Worm (Caenorhabditis elegans): ENCODE measurements around the gene dlat-1.

The dlat-1 gene

DNA sequence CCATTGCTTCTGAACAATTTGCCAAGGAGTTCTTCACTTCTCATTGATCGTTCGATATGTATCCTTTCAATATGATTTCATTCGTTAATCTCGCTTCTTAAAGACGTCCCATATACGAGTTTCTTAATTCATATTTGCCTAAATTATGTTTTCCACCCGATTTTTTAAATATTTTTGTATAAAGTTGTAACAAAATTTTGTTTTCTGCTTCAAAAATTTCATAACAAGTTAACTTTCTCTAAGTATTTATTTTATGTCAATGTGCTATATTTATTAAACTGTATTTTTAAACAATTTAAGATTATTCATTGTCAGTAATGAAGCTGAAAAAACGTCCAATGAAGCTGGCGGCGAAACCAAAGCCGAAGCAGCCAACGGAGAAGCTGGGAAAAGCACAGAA lies 2.3 kb upstream of the dlat-1 start, which contains the start of gene F23B12.7:
F23B12.7 (plus strand) TSS at position 301 of the 400 bp plus-strand sequence.
- TF ChIP-seq elt-3 (tag; optimal IDR thresholded peaks at IDR 0.05) (no peak), fkh-2 (tag; optimal IDR thresholded peaks at IDR 0.05) (no peak), unc-62 (GFP tag; optimal IDR thresholded peaks at IDR 0.05) (no peak)

DNA sequence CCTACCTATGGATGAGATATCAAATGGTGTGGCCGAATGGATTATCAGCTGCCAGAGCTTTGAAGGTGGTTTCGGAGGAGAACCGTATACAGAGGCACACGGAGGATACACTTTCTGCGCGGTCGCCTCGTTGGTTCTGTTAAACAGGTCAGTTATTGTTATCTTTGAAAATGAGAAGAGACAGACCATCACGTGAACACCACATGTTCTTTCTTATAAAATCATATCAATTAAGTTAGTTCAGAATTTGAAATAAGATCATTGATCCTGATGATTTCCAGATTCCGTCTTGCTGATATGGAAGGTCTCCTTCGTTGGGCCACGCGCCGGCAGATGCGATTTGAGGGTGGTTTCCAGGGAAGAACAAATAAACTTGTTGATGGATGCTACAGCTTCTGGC lies 1.6 kb upstream of the dlat-1 start:
- no peak for TF ChIP-seq nhr-43 (tag; optimal IDR thresholded peaks at IDR 0.05; ENCODE audit: poor library complexity, severe bottlenecking)
- TF ChIP-seq sea-2 (GFP tag; optimal IDR thresholded peaks at IDR 0.05) = no peak
- TF ChIP-seq R02D3.7 (tag; optimal IDR thresholded peaks at IDR 0.05) = no peak
- TF ChIP-seq fkh-2 (tag; optimal IDR thresholded peaks at IDR 0.05) = no peak
- TF ChIP-seq unc-39 (tag; optimal IDR thresholded peaks at IDR 0.05) = no peak

DNA sequence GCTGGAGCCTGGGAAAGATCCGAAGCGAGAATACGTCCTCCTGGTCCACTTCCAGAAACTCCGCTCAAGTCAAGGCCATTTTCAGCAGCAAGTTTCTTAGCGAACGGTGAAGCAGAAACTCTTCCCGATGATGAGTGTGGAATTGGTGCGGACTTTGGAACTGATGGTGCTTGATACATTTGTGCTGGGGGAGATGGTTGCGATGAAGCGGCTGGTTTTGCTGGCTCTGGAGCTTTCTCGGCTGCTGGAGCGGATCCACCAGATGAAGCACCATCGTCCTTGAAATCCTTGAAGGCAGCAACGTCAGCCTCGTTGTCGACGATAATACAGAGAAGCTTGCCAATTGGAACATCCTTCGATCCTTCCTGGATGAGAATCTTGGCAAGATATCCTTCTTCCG lies 637 bp downstream of the dlat-1 start:
- TF ChIP-seq mdl-1 (tag; optimal IDR thresholded peaks at IDR 0.05) (no peak), mml-1 (tag; optimal IDR thresholded peaks at IDR 0.05) (no peak), fos-1 (tag; optimal IDR thresholded peaks at IDR 0.05) (no peak), ceh-16 (tag; optimal IDR thresholded peaks at IDR 0.05) (no peak), nhr-25 (tag; optimal IDR thresholded peaks at IDR 0.05) (no peak), elt-3 (tag; optimal IDR thresholded peaks at IDR 0.05) (no peak), nhr-23 (tag; optimal IDR thresholded peaks at IDR 0.05) (no peak), elt-1 (tag; optimal IDR thresholded peaks at IDR 0.05) (no peak), elt-2 (tag; optimal IDR thresholded peaks at IDR 0.05) (no peak), egl-27 (tag; optimal IDR thresholded peaks at IDR 0.05) (no peak), ZK546.5 (tag; optimal IDR thresholded peaks at IDR 0.05) (no peak)

DNA sequence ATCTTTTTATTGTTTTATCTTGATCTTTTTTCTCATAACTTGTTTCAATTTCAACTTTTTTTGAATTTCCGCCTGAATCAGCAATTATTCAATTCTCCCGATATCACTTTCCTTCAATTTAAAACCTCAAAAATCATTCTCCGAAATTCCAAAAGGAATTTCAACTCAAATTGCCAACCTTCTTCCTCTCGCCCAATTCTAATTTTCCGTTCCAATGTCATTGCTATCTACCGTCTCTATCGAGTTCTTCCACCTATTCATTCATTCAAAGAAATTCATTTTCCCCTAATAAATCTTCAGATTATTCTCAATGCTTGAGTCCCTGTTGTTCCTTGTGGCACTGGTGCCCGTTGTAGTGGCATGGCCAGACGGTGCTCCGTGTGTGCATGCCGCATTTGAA lies 6.2 kb downstream of the dlat-1 start, which contains the start of gene F23B12.4:
F23B12.4 (plus strand) TSS at position 301 of the 400 bp plus-strand sequence.
- TF ChIP-seq jun-1 (tag; optimal IDR thresholded peaks at IDR 0.05) = no peak
- TF ChIP-seq ztf-4 (tag; optimal IDR thresholded peaks at IDR 0.05) = no peak
- no peak for TF ChIP-seq pqm-1 (tag; optimal IDR thresholded peaks at IDR 0.05)
- no peak for TF ChIP-seq nhr-23 (tag; optimal IDR thresholded peaks at IDR 0.05)
- TF ChIP-seq nfya-1 (tag; optimal IDR thresholded peaks at IDR 0.05; ENCODE audit: insufficient read depth) = no peak
- TF ChIP-seq hmg-11 (tag; optimal IDR thresholded peaks at IDR 0.05) = no peak
- TF ChIP-seq ztf-11 (tag; optimal IDR thresholded peaks at IDR 0.05) = no peak
- TF ChIP-seq nhr-12 (tag; optimal IDR thresholded peaks at IDR 0.05) = no peak
- no peak for TF ChIP-seq ama-1 (optimal IDR thresholded peaks at IDR 0.05)

DNA sequence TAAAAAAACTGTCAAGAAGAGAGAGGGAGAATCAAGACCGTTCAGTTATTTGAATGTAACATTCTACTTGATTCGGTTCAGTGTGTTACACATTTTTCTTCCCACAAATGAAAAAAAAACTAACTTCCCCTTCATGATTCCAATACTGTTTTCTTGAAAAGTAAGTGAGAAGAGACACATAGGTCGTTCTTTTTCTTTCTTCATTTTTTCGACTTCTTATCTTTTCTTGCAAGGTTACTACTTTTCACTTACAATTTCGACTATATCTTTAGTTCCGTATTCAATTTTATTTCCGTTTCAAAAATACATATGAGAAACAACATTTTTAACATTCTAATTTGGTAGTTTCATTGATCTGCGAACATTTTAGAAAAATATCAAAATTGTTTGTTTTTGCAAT lies 7.9 kb downstream of the dlat-1 start:
- no peak for TF ChIP-seq jun-1 (tag; optimal IDR thresholded peaks at IDR 0.05)
- TF ChIP-seq eor-1 (tag; optimal IDR thresholded peaks at IDR 0.05) = no peak
- no peak for TF ChIP-seq mml-1 (tag; optimal IDR thresholded peaks at IDR 0.05)
- no peak for TF ChIP-seq snpc-4 (tag; optimal IDR thresholded peaks at IDR 0.05)
- TF ChIP-seq nhr-25 (tag; optimal IDR thresholded peaks at IDR 0.05) = peak; percentile 31
- no peak for TF ChIP-seq unc-62 (GFP tag; optimal IDR thresholded peaks at IDR 0.05)
- no peak for TF ChIP-seq elt-3 (tag; optimal IDR thresholded peaks at IDR 0.05)
- TF ChIP-seq aly-2 (tag; optimal IDR thresholded peaks at IDR 0.05) = no peak

DNA sequence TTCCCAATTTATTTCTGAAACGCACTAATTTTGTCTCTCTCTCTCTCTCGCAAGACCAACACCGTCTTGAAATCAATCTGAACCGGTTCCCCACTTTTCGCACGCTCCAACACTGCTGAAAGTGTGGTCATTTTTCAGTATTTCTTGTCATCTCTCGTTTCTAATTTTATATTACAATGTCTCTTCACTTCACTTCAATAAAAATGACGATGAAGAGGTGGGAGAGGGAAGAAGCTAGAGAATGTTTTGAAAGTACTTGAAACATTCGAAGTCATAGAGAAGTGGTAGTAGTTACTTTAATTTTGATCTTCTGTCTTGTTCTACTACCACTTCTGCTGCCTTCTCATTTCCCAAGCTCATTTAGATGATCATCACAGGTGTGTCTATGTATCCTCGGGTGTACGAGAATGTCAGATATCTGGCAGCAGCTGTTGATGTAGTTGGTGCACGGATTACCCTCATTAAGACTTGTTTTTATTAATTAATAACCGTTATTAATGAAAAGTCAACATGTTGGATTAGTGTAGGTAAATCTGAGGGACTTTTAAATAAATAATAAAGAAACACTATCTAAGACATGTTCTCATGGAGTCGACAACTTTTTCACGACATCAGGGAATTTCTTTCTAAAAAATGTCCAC lies 8.9 kb downstream of the dlat-1 start:
- TF ChIP-seq elt-2 (tag; optimal IDR thresholded peaks at IDR 0.05) (no peak), ama-1 (optimal IDR thresholded peaks at IDR 0.05) (no peak), daf-12 (tag; optimal IDR thresholded peaks at IDR 0.05) (no peak), nhr-43 (tag; optimal IDR thresholded peaks at IDR 0.05; ENCODE audit: poor library complexity, severe bottlenecking) (no peak), nhr-25 (tag; optimal IDR thresholded peaks at IDR 0.05) (peak; percentile 31), unc-62 (GFP tag; optimal IDR thresholded peaks at IDR 0.05) (no peak), egl-5 (tag; optimal IDR thresholded peaks at IDR 0.05) (no peak)

DNA sequence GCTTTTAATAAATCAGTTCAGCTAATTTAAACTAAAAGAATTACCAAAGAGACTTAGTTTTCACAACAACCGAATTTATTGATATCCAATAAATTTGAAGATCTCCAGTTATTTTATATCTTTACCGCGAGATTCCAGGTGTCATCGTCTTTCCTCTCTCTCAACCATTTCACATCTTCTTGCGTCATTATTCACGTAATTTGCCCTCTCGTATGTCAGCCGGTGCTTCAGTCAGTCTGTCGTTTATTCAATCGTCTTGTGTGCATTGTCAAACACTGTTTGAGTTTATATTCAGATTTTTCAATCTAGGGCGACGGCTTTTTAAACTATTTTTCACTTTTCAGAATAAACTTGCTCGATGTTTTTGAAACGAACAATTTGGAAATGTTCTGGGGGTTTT lies 9.7 kb downstream of the dlat-1 start:
- no peak for TF ChIP-seq aly-2 (tag; optimal IDR thresholded peaks at IDR 0.05)
- TF ChIP-seq daf-12 (tag; optimal IDR thresholded peaks at IDR 0.05) = no peak
- no peak for TF ChIP-seq ceh-9 (tag; optimal IDR thresholded peaks at IDR 0.05)
- TF ChIP-seq hmg-11 (tag; optimal IDR thresholded peaks at IDR 0.05) = no peak
- TF ChIP-seq egl-27 (tag; optimal IDR thresholded peaks at IDR 0.05) = no peak
- TF ChIP-seq lin-39 (tag; optimal IDR thresholded peaks at IDR 0.05) = no peak
- no peak for TF ChIP-seq fos-1 (tag; optimal IDR thresholded peaks at IDR 0.05)
- no peak for TF ChIP-seq nhr-77 (tag; optimal IDR thresholded peaks at IDR 0.05)
- no peak for TF ChIP-seq nhr-23 (tag; optimal IDR thresholded peaks at IDR 0.05)
- no peak for TF ChIP-seq elt-2 (tag; optimal IDR thresholded peaks at IDR 0.05)
- TF ChIP-seq ceh-16 (tag; optimal IDR thresholded peaks at IDR 0.05) = no peak
- no peak for TF ChIP-seq nfya-1 (tag; optimal IDR thresholded peaks at IDR 0.05; ENCODE audit: insufficient read depth)
